Worm (Caenorhabditis elegans) whole organism, L1 larva: ENCODE results near the gene Y48C3A.18.

Source experiments
- aly-2 ChIP-seq: fragments of 150-350 bp; optimal IDR thresholded peaks from 2 replicates; lab custom pipeline; 2014; ENCODE audit warnings: missing biosample characterization, missing genetic modification characterization
- nhr-12 ChIP-seq: sonication (generic microtip); optimal IDR thresholded peaks from 2 replicates; lab custom pipeline; 2017; ENCODE audit warnings: missing biosample characterization, missing genetic modification characterization
- nhr-28 ChIP-seq: fragments of 150-350 bp; optimal IDR thresholded peaks from 2 replicates; lab custom pipeline; 2014; ENCODE audit warnings: missing biosample characterization, missing genetic modification characterization

DNA sequence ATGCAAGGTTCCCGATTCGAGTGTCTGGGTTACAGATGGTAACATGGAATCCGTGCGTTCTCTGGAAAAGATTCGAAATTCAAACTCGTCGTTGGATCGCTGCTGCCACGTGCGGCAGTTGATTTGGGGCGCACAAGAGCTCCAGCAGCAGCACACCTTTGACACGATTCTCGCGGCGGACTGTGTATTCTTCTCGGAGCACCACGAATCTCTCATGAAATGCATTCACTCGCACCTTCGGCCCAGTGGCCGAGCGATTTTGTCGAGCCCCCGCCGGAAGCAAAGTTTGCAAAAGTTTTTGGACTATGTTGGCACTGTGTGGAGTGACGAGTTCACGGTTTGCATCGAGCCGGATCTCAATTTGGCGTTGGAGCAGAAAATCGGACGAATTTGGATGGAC is 4.1 kb downstream of the Y48C3A.18 start:
- TF ChIP-seq nhr-28 (no peak), aly-2 (no peak), nhr-12 (tag; lab: Kevin White, UChicago) (no peak)
